In genomic region chr3L:21889601-21890000, dm6 we compare ENCODE assay signal across 1 fruit fly cellular context.
TF ChIP-seq lines count a peak whose summit lies in the region.

No protein-coding gene starts in this region.

TF ChIP-seq in whole organism, prepupa, 60 proteins besides CTCF, POLR2A, EP300 and RAD21 (continued from another document):
- TF ChIP-seq CG3032 (tag; optimal IDR thresholded peaks at IDR 0.05; lab: Kevin White, UChicago) (no peak), CG10669 (GFP tag; optimal IDR thresholded peaks at IDR 0.05; lab: Kevin White, UChicago) (no peak), Eip78C (GFP tag; lab: Kevin White, UChicago) (peak; percentile 53)
TF ChIP-seq in whole organism, prepupa: peak in this region for 8.
